Fruit fly (Drosophila melanogaster): ENCODE data around the gene CG3402.

Gene CG3402

DNA sequence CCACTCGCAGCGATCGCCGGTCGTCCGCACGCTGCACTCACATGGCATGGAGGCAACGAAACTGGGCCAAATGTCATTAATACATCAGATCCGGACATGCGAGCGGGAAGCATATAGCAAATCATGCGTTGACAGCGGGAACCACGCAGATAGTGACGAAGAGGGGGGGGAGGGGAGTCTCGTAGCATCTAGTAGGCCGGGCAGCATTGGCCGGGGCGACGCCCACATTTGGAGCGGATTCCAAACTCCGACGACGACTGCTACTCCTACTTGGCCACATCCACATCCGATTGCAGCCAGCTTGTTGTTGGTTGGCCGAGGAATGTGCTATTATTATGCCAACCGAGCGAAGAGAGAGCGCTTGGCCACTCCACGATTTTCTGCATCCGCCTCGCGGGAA is 17.2 kb downstream of the CG3402 start:
- TF ChIP-seq Ets98B (GFP tag; IDR thresholded peaks at IDR 0.05) (peak; percentile 13; the same call in 1 of the 2 replicates), D1 (tag; optimal IDR thresholded peaks at IDR 0.05) (no peak)

DNA sequence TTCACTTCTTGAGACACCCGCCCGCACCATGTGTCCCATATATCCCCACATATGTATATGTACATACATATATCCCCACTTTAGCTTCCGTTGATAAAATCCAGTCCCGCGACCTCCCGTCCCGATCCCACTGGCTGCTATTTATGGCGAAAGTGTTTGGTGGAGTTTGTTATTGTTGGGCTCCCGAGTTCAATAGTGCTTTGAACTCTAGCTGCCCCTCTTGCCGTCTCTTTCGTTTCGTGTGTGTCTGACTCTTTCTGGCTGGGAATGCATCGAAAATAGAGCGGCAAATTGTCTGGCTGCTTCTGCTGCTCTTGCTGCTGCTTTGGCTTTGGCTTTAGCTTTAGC is 17.7 kb downstream of the CG3402 start:
- TF ChIP-seq CG32121 (GFP tag; IDR thresholded peaks at IDR 0.05) (no peak), EcR (GFP tag; optimal IDR thresholded peaks at IDR 0.05) (peak; percentile 83), Pif1A (GFP tag; optimal IDR thresholded peaks at IDR 0.05) (no peak)

DNA sequence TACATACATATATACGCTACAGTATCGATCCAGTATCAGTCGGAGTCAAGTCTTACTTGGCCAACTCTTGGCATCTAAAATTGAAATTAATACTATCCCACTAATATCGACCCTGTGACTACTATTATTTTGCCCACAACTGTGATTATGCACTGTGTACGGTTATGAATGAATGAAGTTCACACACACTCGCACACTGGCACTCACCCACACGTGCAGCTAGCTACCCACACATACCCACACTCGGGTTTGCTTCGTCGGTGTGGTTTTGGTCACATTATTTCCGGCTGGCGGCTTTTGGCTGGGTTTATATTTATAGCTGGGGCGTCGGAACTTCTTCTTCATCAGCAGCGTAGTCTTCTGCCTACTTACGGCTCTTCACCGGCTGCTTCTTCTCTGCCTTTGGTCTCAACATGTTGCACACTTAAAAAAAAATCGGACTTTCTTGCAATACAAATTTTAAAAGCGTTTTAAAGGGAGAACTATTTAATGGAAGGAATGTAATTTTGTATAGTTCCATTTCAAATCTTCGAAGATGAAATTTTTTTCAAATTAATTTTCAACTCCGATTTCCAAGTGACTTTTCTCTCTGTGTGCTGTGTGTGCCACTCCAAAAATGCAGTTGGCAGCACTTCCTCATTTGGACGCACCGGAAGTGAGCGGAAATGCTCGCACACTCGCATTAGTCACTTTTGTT is 18.2 kb downstream of the CG3402 start:
- peak; percentile 85 for TF ChIP-seq CG8159 (tag; optimal IDR thresholded peaks at IDR 0.05)
- TF ChIP-seq CG8301 (tag; optimal IDR thresholded peaks at IDR 0.05): peak; percentile 91
- peak; percentile 76 for TF ChIP-seq CG34367 (tag; optimal IDR thresholded peaks at IDR 0.05)
- no peak for TF ChIP-seq EcR (GFP tag; optimal IDR thresholded peaks at IDR 0.05)
- TF ChIP-seq D1 (tag; optimal IDR thresholded peaks at IDR 0.05): no peak
- TF ChIP-seq rn (GFP tag; IDR thresholded peaks at IDR 0.05): peak; percentile 83
- TF ChIP-seq CG14655 (GFP tag; optimal IDR thresholded peaks at IDR 0.05): peak; percentile 91
- peak; percentile 82 for TF ChIP-seq Pif1A (GFP tag; optimal IDR thresholded peaks at IDR 0.05)
- peak; percentile 7 for TF ChIP-seq CG13204 (GFP tag; optimal IDR thresholded peaks at IDR 0.05)
- peak; percentile 92 for TF ChIP-seq CG32121 (GFP tag; IDR thresholded peaks at IDR 0.05)
- TF ChIP-seq Ets98B (GFP tag; IDR thresholded peaks at IDR 0.05): peak; percentile 91
- peak; percentile 72 for TF ChIP-seq CG12605 (GFP tag; IDR thresholded peaks at IDR 0.05)
- peak; percentile 44 for TF ChIP-seq gl (tag; optimal IDR thresholded peaks at IDR 0.05)
- peak; percentile 87 for TF ChIP-seq fd96Ca (GFP tag; IDR thresholded peaks at IDR 0.05)
- TF ChIP-seq Snoo (tag; optimal IDR thresholded peaks at IDR 0.05): peak; percentile 72
- peak; percentile 75 for TF ChIP-seq CG15710 (tag; optimal IDR thresholded peaks at IDR 0.05)
- peak; percentile 82 for TF ChIP-seq CG17806 (tag; optimal IDR thresholded peaks at IDR 0.05)
- TF ChIP-seq Pif1B (GFP tag; optimal IDR thresholded peaks at IDR 0.05): peak; percentile 75
- TF ChIP-seq CG4496 (GFP tag; IDR thresholded peaks at IDR 0.05): peak; percentile 92
- TF ChIP-seq CG9948 (tag; optimal IDR thresholded peaks at IDR 0.05): peak; percentile 80
- peak; percentile 40; the same call in 1 of the 2 replicates for TF ChIP-seq CG10348 (GFP tag; IDR thresholded peaks at IDR 0.05)

- TF ChIP-seq CG14655 (GFP tag; optimal IDR thresholded peaks at IDR 0.05) (peak; percentile 82), Pif1B (GFP tag; optimal IDR thresholded peaks at IDR 0.05) (peak; percentile 60), fd96Ca (GFP tag; IDR thresholded peaks at IDR 0.05) (peak; percentile 95), CG34367 (tag; optimal IDR thresholded peaks at IDR 0.05) (peak; percentile 48), CG4496 (GFP tag; IDR thresholded peaks at IDR 0.05) (peak; percentile 92), CG8301 (tag; optimal IDR thresholded peaks at IDR 0.05) (peak; percentile 85), CG10348 (GFP tag; IDR thresholded peaks at IDR 0.05) (peak; percentile 27; the same call in 1 of the 2 replicates), CG32121 (GFP tag; IDR thresholded peaks at IDR 0.05) (peak; percentile 89), gl (tag; optimal IDR thresholded peaks at IDR 0.05) (no peak), CG15710 (tag; optimal IDR thresholded peaks at IDR 0.05) (peak; percentile 66), CG13204 (GFP tag; optimal IDR thresholded peaks at IDR 0.05) (no peak), CG8159 (tag; optimal IDR thresholded peaks at IDR 0.05) (peak; percentile 66), Pif1A (GFP tag; optimal IDR thresholded peaks at IDR 0.05) (peak; percentile 78), CG9948 (tag; optimal IDR thresholded peaks at IDR 0.05) (peak; percentile 42), Snoo (tag; optimal IDR thresholded peaks at IDR 0.05) (no peak), Ets98B (GFP tag; IDR thresholded peaks at IDR 0.05) (peak; percentile 85), CG12605 (GFP tag; IDR thresholded peaks at IDR 0.05) (peak; percentile 79), rn (GFP tag; IDR thresholded peaks at IDR 0.05) (peak; percentile 74), CG17806 (tag; optimal IDR thresholded peaks at IDR 0.05) (peak; percentile 71), D1 (tag; optimal IDR thresholded peaks at IDR 0.05) (peak; percentile 10), EcR (GFP tag; optimal IDR thresholded peaks at IDR 0.05) (no peak)
These were observed 19.1 kb downstream of the CG3402 start for dm6 chr3L:633272-634254.

dm6 chr3L:632058-632457 is 20.6 kb downstream of the CG3402 start:
- TF ChIP-seq CG34367 (tag; optimal IDR thresholded peaks at IDR 0.05): no peak
- no peak for TF ChIP-seq fd96Ca (GFP tag; IDR thresholded peaks at IDR 0.05)
- TF ChIP-seq rn (GFP tag; IDR thresholded peaks at IDR 0.05): no peak
- no peak for TF ChIP-seq gl (tag; optimal IDR thresholded peaks at IDR 0.05)
- no peak for TF ChIP-seq CG9948 (tag; optimal IDR thresholded peaks at IDR 0.05)
- TF ChIP-seq D1 (tag; optimal IDR thresholded peaks at IDR 0.05): no peak
- TF ChIP-seq CG10348 (GFP tag; IDR thresholded peaks at IDR 0.05): no peak

DNA sequence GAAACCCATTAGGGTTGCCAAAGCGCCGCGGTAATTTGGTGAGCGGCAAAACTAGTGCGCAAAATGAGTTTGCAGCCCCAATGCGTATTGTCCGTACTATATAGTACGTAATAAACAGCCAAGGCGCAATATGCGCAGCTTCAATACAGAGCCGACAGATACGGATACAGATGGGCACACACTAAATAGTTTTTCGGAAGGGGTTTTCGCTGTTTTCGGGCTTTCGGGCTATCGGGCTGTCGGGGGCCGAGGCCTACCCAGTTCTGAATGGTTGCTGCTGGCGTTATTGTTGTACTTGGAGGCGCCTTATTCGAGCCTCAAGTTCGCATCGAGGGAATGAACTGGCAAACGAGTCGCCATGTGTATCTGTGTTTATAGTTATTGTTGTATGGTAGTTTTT is 22.0 kb downstream of the CG3402 start:
- TF ChIP-seq CG8301 (tag; optimal IDR thresholded peaks at IDR 0.05) (no peak), Snoo (tag; optimal IDR thresholded peaks at IDR 0.05) (no peak), CG4496 (GFP tag; IDR thresholded peaks at IDR 0.05) (peak; percentile 17; the same call in 1 of the 3 replicates)
